Fruit fly (Drosophila melanogaster) whole organism, adult: Measurements from ENCODE around the gene CG6834.

Experiments
- CG12768 ChIP-seq: fragments of 200-800 bp; sonication (Bioruptor generic); optimal IDR thresholded peaks from 2 replicates; lab custom pipeline; 2017; ENCODE audit warnings: missing biosample characterization, missing genetic modification characterization, mild to moderate bottlenecking, moderate library complexity, missing genetic modification reagents
- CG1620 ChIP-seq: fragments of 200-800 bp; sonication (Bioruptor generic); optimal IDR thresholded peaks from 2 replicates; lab custom pipeline; 2016; ENCODE audit warnings: missing biosample characterization, missing genetic modification characterization
- CG33017 ChIP-seq: fragments of 200-800 bp; sonication (Bioruptor generic); optimal IDR thresholded peaks from 2 replicates; lab custom pipeline; 2018; ENCODE audit warnings: missing biosample characterization, mild to moderate bottlenecking, missing genetic modification characterization, moderate library complexity
- Clk ChIP-seq: fragments of 200-800 bp; sonication (Bioruptor generic); optimal IDR thresholded peaks from 2 replicates; lab custom pipeline; 2017; ENCODE audit warnings: missing biosample characterization, missing genetic modification characterization
- bab1 ChIP-seq: fragments of 200-800 bp; sonication (Bioruptor generic); optimal IDR thresholded peaks from 3 replicates; lab custom pipeline; 2019; ENCODE audit warnings: missing biosample characterization, mild to moderate bottlenecking, missing genetic modification characterization, moderate library complexity
- cic ChIP-seq: fragments of 200-800 bp; sonication (Bioruptor generic); optimal IDR thresholded peaks from 2 replicates; lab custom pipeline; 2017; ENCODE audit warnings: missing biosample characterization, mild to moderate bottlenecking, missing genetic modification characterization, moderate library complexity
- cnc ChIP-seq, 2 experiments: fragments of >200 bp; optimal IDR thresholded peaks; 2 replicates each; lab custom pipeline; 2017

DNA sequence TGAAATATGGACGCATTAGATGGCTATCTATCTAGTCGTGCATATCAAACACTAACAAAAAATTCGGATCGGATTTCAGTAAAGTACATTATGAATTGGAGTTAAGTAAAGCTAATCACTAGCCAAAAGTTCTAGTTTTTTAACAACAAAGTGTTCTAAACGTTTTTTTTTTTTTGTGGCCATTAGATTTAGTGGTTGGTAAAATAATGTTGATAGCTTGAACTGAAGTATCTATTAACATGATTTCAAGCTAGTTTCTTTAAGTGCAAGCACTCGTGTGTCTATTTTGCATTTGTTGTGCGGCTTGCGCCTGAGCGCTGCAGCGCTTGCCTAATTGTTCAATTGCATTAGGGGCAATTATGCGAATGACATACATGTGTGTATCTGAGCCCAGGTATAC lies 25.3 kb downstream of the CG6834 start:
- no peak for TF ChIP-seq cic (GFP tag; lab: Kevin White, UChicago)
- TF ChIP-seq cnc (optimal IDR thresholded peaks at IDR 0.05; lab: Kevin White, UChicago) = no peak
- no peak for TF ChIP-seq Clk (GFP tag; lab: Kevin White, UChicago)
- TF ChIP-seq CG1620 (GFP tag; lab: Kevin White, UChicago) = no peak
- TF ChIP-seq CG33017 (tag; lab: Kevin White, UChicago) = no peak
- no peak for TF ChIP-seq bab1 (GFP tag; lab: Kevin White, UChicago)
- TF ChIP-seq CG12768 (GFP tag; lab: Kevin White, UChicago) = no peak
